Fruit fly (Drosophila melanogaster): ENCODE data around the gene Uros1.

Uros1 gene

dm6 chrX:8892445-8893009 lies 7.5 kb downstream of the Uros1 start (continued):
- TF ChIP-seq B-H1 (GFP tag; IDR thresholded peaks at IDR 0.05), result peak; percentile 32; the same call in 2 of the 3 replicates
- no peak for TF ChIP-seq CG31388 (GFP tag; optimal IDR thresholded peaks at IDR 0.05)
- peak; percentile 37 for TF ChIP-seq B-H2 (GFP tag; optimal IDR thresholded peaks at IDR 0.05)
- TF ChIP-seq CG10959 (GFP tag; IDR thresholded peaks at IDR 0.05), result no peak
- peak; percentile 59 for TF ChIP-seq HHEX (GFP tag; optimal IDR thresholded peaks at IDR 0.05)
- peak; percentile 24 for TF ChIP-seq Camta (GFP tag; optimal IDR thresholded peaks at IDR 0.05)
- peak; percentile 43 for TF ChIP-seq CG2712 (tag; optimal IDR thresholded peaks at IDR 0.05)
- peak; percentile 51; the same call in 1 of the 4 replicates for TF ChIP-seq Gug (GFP tag; IDR thresholded peaks at IDR 0.05)
- peak; percentile 48 for TF ChIP-seq Hand (GFP tag; optimal IDR thresholded peaks at IDR 0.05)
- peak; percentile 1 for TF ChIP-seq CG9609 (GFP tag; optimal IDR thresholded peaks at IDR 0.05)
- no peak for TF ChIP-seq HmgD (GFP tag; optimal IDR thresholded peaks at IDR 0.05)
- TF ChIP-seq CG12236 (GFP tag; optimal IDR thresholded peaks at IDR 0.05), result no peak
- TF ChIP-seq grau (tag; optimal IDR thresholded peaks at IDR 0.05), result peak; percentile 93
- 0 out of 2 replicates have a peak, but pooled peaks have one; percentile 23 for TF ChIP-seq danr (GFP tag; IDR thresholded peaks at IDR 0.05)
- TF ChIP-seq p53 (GFP tag; optimal IDR thresholded peaks at IDR 0.05), result no peak
- no peak for TF ChIP-seq pzg (GFP tag; optimal IDR thresholded peaks at IDR 0.05)
- TF ChIP-seq Chrac-16 (GFP tag; optimal IDR thresholded peaks at IDR 0.05), result peak; percentile 16
- peak; percentile 38 for TF ChIP-seq CG8924 (tag; optimal IDR thresholded peaks at IDR 0.05)
- TF ChIP-seq nerfin-2 (GFP tag; IDR thresholded peaks at IDR 0.05; ENCODE audit: partially characterized antibody), result no peak
- peak; percentile 37 for TF ChIP-seq Hsf (GFP tag; optimal IDR thresholded peaks at IDR 0.05)
- peak; percentile 41; the same call in 1 of the 2 replicates for TF ChIP-seq Adf1 (GFP tag; IDR thresholded peaks at IDR 0.05)
- no peak for TF ChIP-seq Blimp-1 (GFP tag; optimal IDR thresholded peaks at IDR 0.05)
- TF ChIP-seq sens (GFP tag), result peak; percentile 88
- TF ChIP-seq ssp (GFP tag; IDR thresholded peaks at IDR 0.05), result peak; percentile 36
- TF ChIP-seq scrt (GFP tag; optimal IDR thresholded peaks at IDR 0.05), result peak; percentile 43
- peak; percentile 33 for TF ChIP-seq Hr3 (GFP tag; optimal IDR thresholded peaks at IDR 0.05)
- TF ChIP-seq E2f1 (GFP tag; IDR thresholded peaks at IDR 0.05), result peak; percentile 56
- TF ChIP-seq CG9215 (GFP tag; IDR thresholded peaks at IDR 0.05), result peak; percentile 59; the same call in 1 of the 2 replicates
- TF ChIP-seq Dek (tag; optimal IDR thresholded peaks at IDR 0.05), result peak; percentile 63
- no peak for TF ChIP-seq zen2 (GFP tag; IDR thresholded peaks at IDR 0.05; ENCODE audit: partially characterized antibody)
- no peak for TF ChIP-seq Myb (GFP tag; optimal IDR thresholded peaks at IDR 0.05)
- TF ChIP-seq CG16779 (GFP tag; IDR thresholded peaks at IDR 0.05), result no peak
- TF ChIP-seq CG32532 (GFP tag; IDR thresholded peaks at IDR 0.05), result peak; percentile 74; the same call in 1 of the 2 replicates
- TF ChIP-seq CG3847 (GFP tag; IDR thresholded peaks at IDR 0.05), result peak; percentile 47
- peak; percentile 46 for TF ChIP-seq Antp (GFP tag; optimal IDR thresholded peaks at IDR 0.05)
- no peak for TF ChIP-seq Jarid2 (GFP tag; optimal IDR thresholded peaks at IDR 0.05)
- TF ChIP-seq Fer3 (tag; optimal IDR thresholded peaks at IDR 0.05), result peak; percentile 63
- no peak for TF ChIP-seq NC2β (GFP tag; optimal IDR thresholded peaks at IDR 0.05)
- TF ChIP-seq CG18476 (GFP tag; optimal IDR thresholded peaks at IDR 0.05), result peak; percentile 35
- peak; percentile 50 for TF ChIP-seq CG17359 (tag; optimal IDR thresholded peaks at IDR 0.05)
- TF ChIP-seq CG17385 (GFP tag; optimal IDR thresholded peaks at IDR 0.05), result peak; percentile 54
- TF ChIP-seq Tbp (GFP tag; optimal IDR thresholded peaks at IDR 0.05), result no peak
- no peak for TF ChIP-seq CG7745 (tag; optimal IDR thresholded peaks at IDR 0.05)
- TF ChIP-seq Vsx1 (GFP tag; optimal IDR thresholded peaks at IDR 0.05), result no peak
- peak; percentile 53 for TF ChIP-seq gsb (GFP tag; IDR thresholded peaks at IDR 0.05)
- no peak for TF ChIP-seq gt (GFP tag; IDR thresholded peaks at IDR 0.05)
- no peak for TF ChIP-seq usp (GFP tag; optimal IDR thresholded peaks at IDR 0.05)
- TF ChIP-seq da (GFP tag; optimal IDR thresholded peaks at IDR 0.05), result no peak
- peak; percentile 84 for TF ChIP-seq lab (GFP tag; optimal IDR thresholded peaks at IDR 0.05)
- TF ChIP-seq CkIIα-i1 (GFP tag; IDR thresholded peaks at IDR 0.05), result no peak
- no peak for TF ChIP-seq bab2 (GFP tag; optimal IDR thresholded peaks at IDR 0.05)

Measured in whole organism, embryonic.